Worm (Caenorhabditis elegans) whole organism, mixed stage, embryonic: ENCODE results near the gene K02C4.5.

Experiments used
- elt-1 ChIP-seq: sonication (generic microtip); optimal IDR thresholded peaks from 2 replicates; lab custom pipeline; 2017; ENCODE audit warnings: missing genetic modification characterization, mild to moderate bottlenecking, missing compliant biosample characterization, antibody characterized with exemption, moderate library complexity, borderline replicate concordance; ENCODE audit not compliant: insufficient read depth
- elt-3 ChIP-seq: fragments of 150-350 bp; optimal IDR thresholded peaks from 2 replicates; lab custom pipeline; 2014; ENCODE audit warnings: missing biosample characterization, missing genetic modification characterization
- flh-1 ChIP-seq: fragments of 200-800 bp; sonication (Bioruptor generic); optimal IDR thresholded peaks from 2 replicates; lab custom pipeline; 2018; ENCODE audit warnings: mild to moderate bottlenecking, missing genetic modification characterization, moderate library complexity, missing compliant biosample characterization
- lin-13 ChIP-seq: fragments of 150-350 bp; optimal IDR thresholded peaks from 2 replicates; lab custom pipeline; 2014; ENCODE audit warnings: missing biosample characterization, missing genetic modification characterization
- lin-32 ChIP-seq: fragments of 200-800 bp; sonication (Bioruptor generic); optimal IDR thresholded peaks from 2 replicates; lab custom pipeline; 2018; ENCODE audit warnings: mild to moderate bottlenecking, missing genetic modification characterization, missing compliant biosample characterization
- lsy-2 ChIP-seq: fragments of 150-350 bp; optimal IDR thresholded peaks from 2 replicates; lab custom pipeline; 2014; ENCODE audit warnings: missing biosample characterization, missing genetic modification characterization
- mab-5 ChIP-seq: fragments of 150-350 bp; optimal IDR thresholded peaks from 2 replicates; lab custom pipeline; 2014; ENCODE audit warnings: missing biosample characterization, missing genetic modification characterization
- nhr-12 ChIP-seq: fragments of 150-350 bp; optimal IDR thresholded peaks from 2 replicates; lab custom pipeline; 2014; ENCODE audit warnings: missing biosample characterization, missing genetic modification characterization
- nhr-2 ChIP-seq: fragments of 150-350 bp; optimal IDR thresholded peaks from 2 replicates; lab custom pipeline; 2014; ENCODE audit warnings: missing biosample characterization, missing genetic modification characterization
- nhr-28 ChIP-seq: fragments of 150-350 bp; optimal IDR thresholded peaks from 2 replicates; lab custom pipeline; 2014; ENCODE audit warnings: missing biosample characterization, missing genetic modification characterization
- unc-120 ChIP-seq: sonication (generic microtip); optimal IDR thresholded peaks from 2 replicates; lab custom pipeline; 2017; ENCODE audit warnings: missing genetic modification characterization, missing compliant biosample characterization; ENCODE audit not compliant: poor library complexity, severe bottlenecking
- unc-39 ChIP-seq: fragments of 150-350 bp; optimal IDR thresholded peaks from 2 replicates; lab custom pipeline; 2014; ENCODE audit warnings: missing biosample characterization, missing genetic modification characterization
- ztf-11 ChIP-seq: fragments of 150-350 bp; optimal IDR thresholded peaks from 2 replicates; lab custom pipeline; 2014; ENCODE audit warnings: missing biosample characterization, missing genetic modification characterization

DNA sequence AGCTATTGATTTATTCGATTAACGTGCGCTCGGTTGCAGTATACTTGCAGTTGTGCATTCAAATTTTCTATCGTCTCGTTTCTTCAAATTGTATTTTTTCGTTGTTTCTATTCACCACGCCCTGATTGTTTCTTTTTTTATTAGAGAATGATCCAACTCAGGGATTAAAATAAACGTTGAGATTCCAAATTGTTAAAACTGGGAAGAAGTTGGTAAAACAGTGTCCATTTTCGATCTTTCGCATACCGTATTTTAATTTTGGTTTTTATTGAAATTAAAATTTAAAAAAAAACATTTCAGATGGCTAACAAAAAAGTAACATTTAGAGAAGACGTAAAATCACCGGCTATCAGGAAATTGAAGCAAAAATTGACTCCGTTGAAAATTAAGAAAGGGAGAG lies 31.0 kb upstream of the K02C4.5 start, which contains the start of gene apn-1:
- TF ChIP-seq elt-3 (tag; lab: Kevin White, UChicago): no peak
- TF ChIP-seq lin-13 (tag; lab: Kevin White, UChicago): no peak
- no peak for TF ChIP-seq lin-32 (GFP tag; lab: Kevin White, UChicago)
- no peak for TF ChIP-seq flh-1 (GFP tag; lab: Kevin White, UChicago)
- TF ChIP-seq ztf-11 (tag; lab: Kevin White, UChicago): no peak
- no peak for TF ChIP-seq nhr-12
- TF ChIP-seq unc-120 (tag; lab: Kevin White, UChicago): no peak
- TF ChIP-seq mab-5 (tag; lab: Kevin White, UChicago): no peak
- TF ChIP-seq lsy-2 (tag; lab: Kevin White, UChicago): no peak
- no peak for TF ChIP-seq nhr-28 (tag; lab: Kevin White, UChicago)
- no peak for TF ChIP-seq nhr-2 (tag; lab: Kevin White, UChicago)
- no peak for TF ChIP-seq elt-1
- no peak for TF ChIP-seq unc-39 (tag; lab: Kevin White, UChicago)
